Fruit fly (Drosophila melanogaster) ovary, adult (tissue): ENCODE results near the gene CG13023.
"Not testable (repeated sequence)": the region's sequence is repeated elsewhere in the genome, so short reads cannot be mapped to it uniquely, and the experiment has no call there.

ENCODE experiments used
- CG17801 ChIP-seq: fragments of 200-800 bp; optimal IDR thresholded peaks from 2 replicates; lab custom pipeline; 2019; ENCODE audit warnings: missing biosample characterization, mild to moderate bottlenecking, missing genetic modification characterization, moderate library complexity; ENCODE audit not compliant: partially characterized antibody

The CG13023 gene

dm6 chr3L:16927375-16927774, at the start of gene CG13023:
CG13023 (minus strand) TSS chr3L:16927434.
- no peak for TF ChIP-seq CG17801 (GFP tag; lab: Kevin White, UChicago)

DNA sequence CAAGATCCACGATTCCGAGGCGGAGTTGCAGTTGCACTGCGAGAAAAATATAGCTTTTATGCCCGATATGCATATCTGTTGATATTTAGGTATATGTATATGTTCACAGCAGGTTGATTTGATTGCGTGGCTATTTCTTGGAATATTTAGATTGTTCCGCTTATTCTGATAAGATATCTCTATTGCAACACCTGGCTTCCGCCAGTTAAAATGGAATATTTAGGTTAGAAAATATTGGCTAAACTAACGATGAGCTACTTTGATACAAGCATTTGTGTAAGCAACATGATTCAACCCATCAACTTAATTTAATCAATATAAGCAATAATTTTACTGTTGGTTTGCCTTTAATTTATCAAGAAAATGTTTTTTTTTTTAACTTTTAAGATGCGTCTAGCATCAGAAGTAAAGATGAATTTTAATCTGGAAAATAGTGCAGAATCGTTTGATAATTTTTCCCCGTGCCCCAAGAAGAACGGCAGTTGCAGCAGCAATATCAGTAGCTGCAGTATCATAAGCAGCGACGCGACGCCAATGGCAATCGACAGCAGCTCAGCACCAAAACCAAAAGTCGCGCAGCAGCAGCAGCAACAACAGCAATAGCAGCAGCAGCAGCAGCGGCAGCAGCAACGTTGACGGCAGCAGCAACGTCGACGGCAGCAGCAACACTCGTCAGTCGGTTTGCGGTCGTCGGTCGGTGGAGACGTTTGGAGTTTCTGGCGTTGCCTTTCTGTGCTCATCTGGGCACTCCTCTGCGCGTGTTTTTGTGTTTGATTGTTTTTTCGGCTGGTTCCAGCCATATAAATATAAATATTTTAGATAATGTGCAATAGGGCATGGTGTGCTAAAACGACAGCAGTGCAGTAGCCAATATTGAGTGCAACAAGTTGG, 48.6 kb upstream of the CG13023 start:
- no peak for TF ChIP-seq CG17801 (GFP tag; lab: Kevin White, UChicago)

dm6 chr3L:16974645-16975151, 47.5 kb upstream of the CG13023 start:
- TF ChIP-seq CG17801 (GFP tag; lab: Kevin White, UChicago): no peak

DNA sequence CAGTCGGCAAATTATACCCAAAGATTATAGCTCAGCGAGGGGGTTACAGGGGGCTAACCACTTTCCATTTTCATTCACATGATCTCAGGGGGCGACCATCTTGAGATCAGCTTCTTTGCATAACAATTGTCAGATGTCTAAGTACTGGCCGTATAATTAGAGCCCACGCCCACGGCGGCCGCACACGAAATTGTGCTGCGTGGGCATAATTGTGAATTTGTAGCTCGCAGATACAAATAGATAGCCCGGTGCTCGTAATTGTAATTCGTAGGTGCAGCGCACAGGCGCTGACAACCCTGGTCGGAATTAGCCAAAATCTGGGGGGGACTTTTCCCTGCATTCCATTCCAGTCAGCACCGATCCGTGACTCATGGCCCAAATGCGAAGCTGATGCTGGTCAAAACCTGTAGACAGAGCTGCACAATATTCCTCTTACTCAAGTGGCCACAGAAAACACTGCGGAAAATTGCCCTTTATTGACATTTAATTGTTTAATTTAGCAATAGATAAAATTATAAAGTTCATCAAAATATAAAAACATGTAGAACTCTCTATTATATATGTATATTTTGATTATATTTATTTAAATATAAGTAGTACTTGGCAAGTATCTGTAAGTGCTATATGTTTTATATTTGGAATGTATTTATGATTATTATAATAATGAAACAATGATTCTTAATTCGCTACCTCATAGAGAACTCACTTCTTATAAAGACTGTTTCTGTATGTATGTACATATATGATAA, 44.6 kb upstream of the CG13023 start:
- TF ChIP-seq CG17801 (GFP tag; lab: Kevin White, UChicago): no peak

DNA sequence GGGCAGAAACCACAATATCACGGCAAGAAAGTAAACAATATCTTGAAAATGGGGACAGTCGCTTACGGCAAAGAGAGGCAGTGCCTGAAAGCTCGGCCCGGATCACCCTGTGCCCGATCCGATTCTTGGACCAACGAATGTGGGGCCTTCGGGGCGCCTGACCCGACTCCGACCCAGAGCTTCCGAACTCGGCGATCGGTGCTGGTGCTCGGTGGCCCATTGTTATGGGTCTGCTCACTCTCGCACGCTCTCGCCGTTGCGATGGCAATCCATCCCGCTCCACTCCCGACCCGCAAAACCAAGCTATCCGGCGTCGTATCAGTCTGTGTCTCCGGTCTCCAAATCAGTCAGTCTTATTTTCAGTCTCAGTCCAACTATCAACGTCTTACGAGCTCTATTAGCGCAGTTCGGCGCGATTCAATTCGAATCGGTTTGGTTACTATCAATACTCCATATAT, 42.4 kb upstream of the CG13023 start, which contains the start of gene Exn:
Gene Exn, plus strand, starts transcription at position 362 of the 458 bp plus-strand sequence.
- peak; percentile 71 for TF ChIP-seq CG17801 (GFP tag; lab: Kevin White, UChicago)

dm6 chr3L:16958397-16959080, 31.3 kb upstream of the CG13023 start:
- no peak for TF ChIP-seq CG17801 (GFP tag; lab: Kevin White, UChicago)

DNA sequence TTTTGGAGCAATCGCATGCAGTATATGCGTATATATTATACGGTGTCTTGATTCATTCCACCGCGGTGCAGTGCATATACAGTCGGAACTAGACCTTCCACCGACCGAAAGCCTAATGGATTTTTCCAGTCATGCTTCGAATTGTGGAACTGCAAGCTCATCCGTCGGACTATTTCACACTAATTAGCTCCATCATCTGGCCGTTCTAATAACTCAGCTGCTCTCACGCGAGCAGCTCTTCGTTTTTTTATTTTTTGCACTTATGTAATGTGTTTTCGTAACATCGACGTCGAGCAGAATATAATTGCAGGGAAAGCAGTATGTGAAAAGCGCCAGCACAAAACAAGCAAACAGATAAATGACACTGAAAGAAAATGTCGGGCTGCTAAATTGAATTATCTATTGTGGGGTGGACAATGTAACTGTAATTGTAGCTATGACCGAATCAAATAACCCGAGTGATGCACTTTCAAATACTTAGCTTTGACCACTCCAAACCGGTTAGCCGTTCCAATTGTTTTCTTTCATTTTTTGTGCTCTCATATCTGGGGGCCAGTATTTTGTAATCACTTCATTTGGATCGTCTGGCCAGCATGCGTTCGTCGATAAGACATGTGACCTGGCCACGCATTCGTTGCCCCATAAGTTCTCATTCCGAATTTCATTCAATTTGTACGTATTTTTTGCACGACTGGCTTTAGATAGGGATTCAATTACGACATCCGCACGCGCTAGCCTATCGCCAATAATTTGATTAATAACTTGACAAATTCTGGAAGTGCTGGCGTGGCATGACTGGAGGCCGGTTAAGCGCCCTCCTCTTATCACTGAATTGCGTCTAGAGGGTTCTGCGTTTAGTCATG, 30.5 kb upstream of the CG13023 start, which contains the start of gene Cpr73D:
Gene Cpr73D, minus strand, starts transcription at position 156 of the 863 bp plus-strand sequence.
- no peak for TF ChIP-seq CG17801 (GFP tag; lab: Kevin White, UChicago)

DNA sequence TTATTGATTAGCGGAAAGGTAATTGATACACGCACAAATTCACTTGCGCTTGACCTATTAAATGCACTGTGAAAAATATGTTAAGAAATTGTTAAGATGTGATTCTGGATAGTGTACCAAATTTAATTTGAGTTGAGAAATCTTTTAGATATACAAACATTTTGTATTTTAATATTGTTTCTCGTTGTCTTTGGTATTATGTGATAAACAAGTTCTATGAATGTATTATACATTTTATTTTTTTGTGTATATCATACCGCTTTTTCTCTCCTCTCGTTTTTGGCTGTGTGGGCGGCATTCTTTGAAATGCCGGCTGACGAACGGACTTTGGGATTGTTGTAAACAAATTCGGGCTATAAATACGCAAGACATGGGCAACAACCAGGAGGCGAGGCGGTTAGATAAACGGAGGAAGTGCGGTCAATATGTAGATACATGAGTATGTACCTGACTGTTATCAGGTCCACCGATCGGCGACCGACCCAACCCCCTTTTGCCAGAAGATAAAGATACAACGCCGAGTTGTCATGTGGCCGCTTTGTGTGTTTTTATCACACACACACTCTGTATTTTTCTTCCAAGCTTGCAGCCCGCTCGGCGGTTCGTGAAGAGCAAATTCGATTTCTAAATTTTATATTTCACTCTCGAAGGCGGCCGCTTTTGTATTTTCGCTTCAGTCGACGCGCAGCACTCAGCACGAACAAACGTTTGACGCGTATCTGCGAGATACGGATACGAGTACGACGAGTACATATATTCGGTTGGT, 29.7 kb upstream of the CG13023 start:
- TF ChIP-seq CG17801 (GFP tag; lab: Kevin White, UChicago): no peak

DNA sequence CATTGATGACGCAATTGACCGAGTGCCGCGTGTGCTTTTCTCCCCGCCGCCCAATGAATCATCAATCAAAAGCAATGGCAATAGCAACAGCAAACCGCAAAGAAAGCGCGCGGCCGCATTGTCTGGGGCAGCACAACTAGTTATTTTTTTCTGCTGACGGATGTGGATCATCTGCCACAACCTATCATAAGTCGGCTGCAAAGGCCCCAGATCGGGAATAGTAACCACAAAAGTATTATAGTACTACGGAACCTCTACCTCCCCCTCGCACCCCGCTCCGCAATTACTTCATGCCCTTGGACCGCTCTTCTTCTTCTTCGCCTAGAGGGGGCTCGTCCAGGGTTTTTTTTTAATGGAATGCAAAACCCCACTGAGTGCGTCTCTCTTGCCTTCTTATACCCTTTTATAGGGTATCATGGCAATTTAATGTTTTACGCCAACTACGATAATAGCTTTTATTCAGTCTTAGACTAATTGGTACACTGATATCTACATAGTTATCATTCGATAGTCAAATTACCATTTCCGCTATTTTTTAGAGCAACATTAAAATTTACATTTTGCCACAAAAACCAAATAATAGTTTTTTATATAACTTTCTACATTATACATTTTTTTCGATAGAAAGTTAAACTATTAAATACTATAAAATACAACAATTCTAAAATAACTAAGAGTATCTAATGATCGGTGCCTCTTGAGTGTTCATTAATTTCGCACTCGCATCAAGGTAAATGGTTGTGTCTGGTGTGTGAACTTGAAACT, 29.0 kb upstream of the CG13023 start:
- TF ChIP-seq CG17801 (GFP tag; lab: Kevin White, UChicago): no peak

- peak; percentile 48 for TF ChIP-seq CG17801 (GFP tag; lab: Kevin White, UChicago)
These were observed 28.2 kb upstream of the CG13023 start for dm6 chr3L:16955219-16956002.

- TF ChIP-seq CG17801 (GFP tag; lab: Kevin White, UChicago): not testable (repeated sequence)
These were observed 27.3 kb upstream of the CG13023 start, which contains the start of gene Ogdh for dm6 chr3L:16954522-16954921. Ogdh (plus strand) TSS chr3L:16954822.
